Worm (Caenorhabditis elegans) whole organism, dauer: ENCODE results near the gene sra-14.

Experiments used
- unc-62 ChIP-seq: sonication (generic microtip); optimal IDR thresholded peaks from 2 replicates; lab custom pipeline; 2017; ENCODE audit warnings: missing biosample characterization, missing genetic modification reagents, missing genetic modification characterization

Gene sra-14

ce11 chrII:12897942-12898341, 12.9 kb downstream of the sra-14 start, which contains the start of gene clec-64:
clec-64 (plus strand) TSS chrII:12898242.
- TF ChIP-seq unc-62 (GFP tag; lab: Kevin White, UChicago): no peak

ce11 chrII:12901025-12901424, 16.0 kb downstream of the sra-14 start, which contains the start of gene clec-65:
clec-65 (plus strand) TSS chrII:12901325.
- TF ChIP-seq unc-62 (GFP tag; lab: Kevin White, UChicago): no peak

DNA sequence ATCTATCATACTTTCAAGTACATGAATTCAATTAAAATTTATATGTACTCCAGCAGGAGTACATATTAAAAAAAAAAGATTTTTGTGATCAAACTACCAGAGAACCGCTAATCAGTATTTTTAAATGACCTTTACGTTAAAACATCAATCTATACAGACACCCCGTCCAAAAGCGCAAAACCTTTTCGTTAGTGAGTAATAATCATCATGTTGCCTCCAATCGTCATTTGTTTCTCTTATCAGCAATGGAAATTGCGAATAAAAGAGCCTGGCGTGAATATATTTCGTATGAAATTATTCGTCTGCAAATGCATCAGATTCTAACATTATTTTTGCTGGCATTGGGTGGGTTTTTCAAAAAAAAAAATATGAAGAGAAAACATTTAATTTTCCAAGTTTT, 19.1 kb downstream of the sra-14 start, which contains the start of gene clec-66:
TSS of gene clec-66 (plus strand) at position 225 of the 400 bp plus-strand sequence.
- TF ChIP-seq unc-62 (GFP tag; lab: Kevin White, UChicago): no peak

ce11 chrII:12907070-12907469, 22.0 kb downstream of the sra-14 start, which contains the start of gene nspb-11:
nspb-11 (plus strand) TSS chrII:12907370.
- no peak for TF ChIP-seq unc-62 (GFP tag; lab: Kevin White, UChicago)

DNA sequence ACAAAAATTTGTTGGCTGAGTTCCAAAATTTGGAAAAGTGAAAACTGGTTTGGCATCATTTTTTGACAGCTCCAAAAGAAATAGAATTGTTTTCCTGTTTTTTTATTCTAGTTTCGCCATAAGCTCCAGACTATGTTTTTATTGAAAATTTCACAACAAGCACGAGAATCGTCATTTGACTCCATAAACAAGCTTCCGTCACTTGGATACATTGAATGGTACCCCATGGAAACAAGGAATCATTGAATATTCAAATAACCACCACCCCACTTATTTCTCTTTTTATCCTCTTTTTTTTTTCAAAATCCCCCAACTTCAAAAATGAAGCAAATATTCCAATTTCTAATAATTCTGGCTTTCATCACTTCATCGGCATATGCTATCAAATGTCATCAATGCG, 23.7 kb downstream of the sra-14 start, which contains the start of gene ddn-2:
TSS of gene ddn-2 (plus strand) at position 301 of the 400 bp plus-strand sequence.
- TF ChIP-seq unc-62 (GFP tag; lab: Kevin White, UChicago): no peak

- TF ChIP-seq unc-62 (GFP tag; lab: Kevin White, UChicago): no peak
Measured at ce11 chrII:12914514-12915075, 29.5 kb downstream of the sra-14 start, which contains the start of gene F35C5.12. F35C5.12 (minus strand) TSS chrII:12914564.

ce11 chrII:12918960-12919553, 34.0 kb downstream of the sra-14 start, which contains the start of the genes F58G1.2 and wago-4:
F58G1.2 (minus strand) TSS chrII:12919010.
wago-4 (plus strand) TSS chrII:12919551.
- TF ChIP-seq unc-62 (GFP tag; lab: Kevin White, UChicago): no peak

DNA sequence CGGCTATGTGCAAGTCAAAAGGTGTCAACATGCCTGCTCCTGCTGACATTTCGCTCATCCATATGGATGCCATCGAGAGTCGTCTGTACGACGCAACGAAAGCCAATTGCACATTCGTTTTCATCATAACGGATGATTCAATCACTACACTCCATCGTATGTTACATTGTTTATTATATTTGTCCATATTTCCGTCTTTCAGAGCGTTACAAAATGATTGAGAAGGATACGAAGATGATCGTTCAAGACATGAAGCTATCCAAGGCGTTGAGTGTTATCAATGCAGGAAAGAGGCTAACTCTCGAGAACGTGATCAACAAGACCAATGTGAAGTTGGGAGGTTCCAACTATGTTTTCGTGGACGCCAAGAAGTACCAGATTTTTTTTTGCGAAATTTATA, 36.4 kb downstream of the sra-14 start:
- TF ChIP-seq unc-62 (GFP tag; lab: Kevin White, UChicago): no peak

DNA sequence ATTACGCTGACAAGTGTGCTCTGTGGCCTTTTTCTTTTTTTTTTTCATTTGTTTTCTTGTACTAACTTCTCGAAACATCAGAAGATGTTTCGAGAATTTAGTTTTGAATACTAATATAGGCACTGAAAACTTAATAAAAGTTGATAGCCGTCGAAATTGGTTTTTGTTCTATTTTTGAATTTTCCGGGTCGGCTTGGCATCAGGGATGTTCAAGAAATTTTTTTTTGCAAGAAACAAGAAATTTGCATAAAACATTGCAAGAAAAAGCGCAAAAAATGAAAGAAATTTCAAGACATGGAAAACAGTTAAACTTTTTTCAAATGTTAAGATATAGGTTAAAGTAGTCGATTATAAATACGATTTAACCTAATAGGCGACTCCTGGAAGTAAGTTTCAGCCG, 38.2 kb downstream of the sra-14 start:
- no peak for TF ChIP-seq unc-62 (GFP tag; lab: Kevin White, UChicago)

DNA sequence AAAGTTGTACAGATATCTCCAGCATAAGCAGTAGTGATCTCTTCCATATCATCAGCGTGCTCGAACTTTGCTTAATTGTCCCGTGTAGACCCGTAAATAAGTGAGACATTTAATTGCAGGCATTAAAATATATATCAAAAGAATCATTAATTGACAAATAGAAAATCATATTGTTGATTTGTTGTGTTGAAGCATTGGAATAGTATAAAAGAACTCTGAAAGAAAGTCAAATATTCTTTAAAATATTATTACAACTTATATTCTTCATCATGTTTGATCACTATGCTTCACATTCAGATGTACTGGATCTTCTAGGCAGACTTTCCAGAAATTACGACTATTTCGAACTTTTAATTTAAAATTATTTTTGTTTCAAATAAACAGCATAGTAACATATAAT, 40.5 kb downstream of the sra-14 start, which contains the start of gene F58G1.8:
TSS of gene F58G1.8 (minus strand) at position 101 of the 400 bp plus-strand sequence.
- no peak for TF ChIP-seq unc-62 (GFP tag; lab: Kevin White, UChicago)

DNA sequence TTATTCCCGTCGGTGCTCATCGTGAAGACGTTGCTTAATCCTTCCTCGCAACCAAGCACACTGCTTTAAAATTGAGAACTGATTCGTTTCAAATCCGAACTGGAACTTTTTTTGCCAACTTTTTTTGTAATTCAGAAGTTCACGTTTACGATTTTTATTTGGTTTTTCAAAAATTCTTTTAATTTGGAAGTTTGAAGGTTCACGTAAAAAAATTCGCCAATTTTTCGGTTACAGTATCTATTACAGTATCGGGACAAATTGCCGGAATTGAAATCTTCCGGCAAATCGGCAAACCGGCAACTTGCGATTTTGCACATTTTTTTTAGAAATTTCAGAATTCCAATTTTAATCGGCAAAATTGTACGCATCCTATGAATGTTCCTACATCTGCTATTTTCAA, 43.2 kb downstream of the sra-14 start, which contains the start of gene F58G1.3:
TSS of gene F58G1.3 (minus strand) at position 101 of the 400 bp plus-strand sequence.
- TF ChIP-seq unc-62 (GFP tag; lab: Kevin White, UChicago): no peak

DNA sequence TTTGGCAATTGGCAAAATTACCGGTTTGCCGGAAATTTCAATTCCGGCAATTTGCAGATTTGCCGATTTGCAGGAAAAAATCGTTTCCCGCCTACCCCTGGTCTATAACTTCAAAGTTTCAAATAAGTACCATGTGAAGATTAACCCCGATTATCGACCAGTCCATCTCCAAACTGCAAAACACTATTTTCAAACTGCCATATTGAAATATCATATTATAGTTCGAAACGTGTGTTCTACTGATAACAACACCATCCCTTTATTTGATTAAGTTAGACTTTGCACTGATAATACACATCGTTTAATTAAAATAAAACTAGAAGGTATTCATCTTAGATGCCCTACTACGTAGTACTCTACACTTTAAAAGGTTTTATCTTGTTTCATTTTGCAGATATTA, 45.1 kb downstream of the sra-14 start:
- no peak for TF ChIP-seq unc-62 (GFP tag; lab: Kevin White, UChicago)

- TF ChIP-seq unc-62 (GFP tag; lab: Kevin White, UChicago): no peak
Measured at ce11 chrII:12931456-12931923, 46.4 kb downstream of the sra-14 start, which contains the start of gene dct-18. dct-18 (plus strand) TSS chrII:12931873.

DNA sequence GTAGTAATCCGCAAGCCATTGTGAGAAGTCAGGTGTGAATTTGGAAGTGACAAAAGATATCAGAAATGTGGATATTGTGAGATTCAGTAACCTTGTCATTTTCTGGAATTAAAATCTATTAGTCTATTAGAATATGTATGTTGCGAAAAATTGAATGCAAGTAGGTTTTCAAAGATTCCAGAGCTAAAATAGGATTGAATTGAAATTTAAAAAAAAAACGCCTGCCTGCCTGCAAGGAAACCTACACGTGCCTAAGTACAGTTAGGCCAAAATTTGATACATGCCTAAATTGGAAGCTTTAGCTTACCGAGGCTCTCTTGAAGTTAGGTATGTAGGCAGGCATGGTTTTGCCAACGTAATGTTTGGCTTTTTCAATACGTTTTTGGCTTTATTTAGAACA, 50.2 kb downstream of the sra-14 start, which contains the start of gene lips-9:
TSS of gene lips-9 (minus strand) at position 101 of the 400 bp plus-strand sequence.
- no peak for TF ChIP-seq unc-62 (GFP tag; lab: Kevin White, UChicago)
